Fruit fly (Drosophila melanogaster) whole organism, embryonic: ENCODE measurements around the gene Prp3.

Experiments used
- Atf-2 ChIP-seq: fragments of 200-800 bp; sonication (Bioruptor generic); optimal IDR thresholded peaks from 2 replicates; lab custom pipeline; 2016; ENCODE audit warnings: missing biosample characterization, missing genetic modification characterization
- Atf6 ChIP-seq: fragments of 200-800 bp; sonication (Bioruptor generic); IDR thresholded peaks from 2 replicates; pipeline ENCODE4 v1.3.6; 2022; ENCODE audit warnings: missing biosample characterization, missing genetic modification characterization
- BtbVII ChIP-seq: fragments of 200-800 bp; sonication (Bioruptor generic); optimal IDR thresholded peaks from 3 replicates; lab custom pipeline; 2017; ENCODE audit warnings: missing biosample characterization, mild to moderate bottlenecking, missing genetic modification characterization
- CG10147 ChIP-seq: fragments of 200-800 bp; sonication (Bioruptor generic); optimal IDR thresholded peaks from 2 replicates; lab custom pipeline; 2019; ENCODE audit warnings: missing biosample characterization, mild to moderate bottlenecking, missing genetic modification characterization, moderate library complexity
- CG10274 ChIP-seq: fragments of 200-800 bp; sonication (Bioruptor generic); optimal IDR thresholded peaks from 3 replicates; lab custom pipeline; 2017; ENCODE audit warnings: missing biosample characterization, mild to moderate bottlenecking, missing genetic modification characterization
- CG10431 ChIP-seq: fragments of 200-800 bp; sonication (Bioruptor generic); optimal IDR thresholded peaks from 3 replicates; lab custom pipeline; 2018; ENCODE audit warnings: missing biosample characterization, mild to moderate bottlenecking, missing genetic modification characterization
- CG12236 ChIP-seq: fragments of 200-800 bp; sonication (Bioruptor generic); optimal IDR thresholded peaks from 2 replicates; lab custom pipeline; 2016; ENCODE audit warnings: missing biosample characterization, missing genetic modification characterization
- CG13296 ChIP-seq: fragments of 200-800 bp; sonication (Bioruptor generic); optimal IDR thresholded peaks from 3 replicates; lab custom pipeline; 2018; ENCODE audit warnings: missing biosample characterization, mild to moderate bottlenecking, missing genetic modification characterization
- CG18011 ChIP-seq: fragments of 200-800 bp; sonication (Bioruptor generic); optimal IDR thresholded peaks from 2 replicates; lab custom pipeline; 2017; ENCODE audit warnings: missing biosample characterization, missing genetic modification characterization, mild to moderate bottlenecking, moderate library complexity, missing genotype
- CG1832 ChIP-seq: fragments of 200-800 bp; sonication (Bioruptor generic); optimal IDR thresholded peaks from 2 replicates; lab custom pipeline; 2017; ENCODE audit warnings: missing biosample characterization, mild to moderate bottlenecking, missing genetic modification characterization, inconsistent platforms
- CG18599 ChIP-seq: fragments of 200-800 bp; sonication (Bioruptor generic); optimal IDR thresholded peaks from 3 replicates; lab custom pipeline; 2017; ENCODE audit warnings: missing biosample characterization, missing genetic modification characterization, mild to moderate bottlenecking, moderate library complexity, missing genetic modification reagents
- CG18619 ChIP-seq: fragments of 200-800 bp; sonication (Bioruptor generic); optimal IDR thresholded peaks from 3 replicates; lab custom pipeline; 2017; ENCODE audit warnings: missing biosample characterization, mild to moderate bottlenecking, missing genetic modification characterization
- CG2889 ChIP-seq: fragments of 200-800 bp; sonication (Bioruptor generic); IDR thresholded peaks from 3 replicates; pipeline ENCODE4 v1.3.6; 2022; ENCODE audit warnings: missing biosample characterization, missing genetic modification characterization
- CG32767 ChIP-seq: fragments of 200-800 bp; sonication (Bioruptor generic); IDR thresholded peaks from 2 replicates; pipeline ENCODE4 v1.3.6; 2022; ENCODE audit warnings: missing biosample characterization, missing genetic modification characterization
- CG32772 ChIP-seq: fragments of 200-800 bp; sonication (Bioruptor generic); IDR thresholded peaks from 2 replicates; pipeline ENCODE4 v1.3.6; 2022; ENCODE audit warnings: missing biosample characterization, missing genetic modification characterization
- CG33557 ChIP-seq: fragments of 200-800 bp; sonication (Bioruptor generic); optimal IDR thresholded peaks from 2 replicates; lab custom pipeline; 2019; ENCODE audit warnings: missing biosample characterization, mild to moderate bottlenecking, missing genetic modification characterization, moderate library complexity
- CG4360 ChIP-seq: fragments of 200-800 bp; sonication (Bioruptor generic); IDR thresholded peaks from 2 replicates; pipeline ENCODE4 v1.3.6; 2022; ENCODE audit warnings: missing biosample characterization, missing genetic modification characterization
- CG43689 ChIP-seq: fragments of 200-800 bp; sonication (Bioruptor generic); IDR thresholded peaks from 2 replicates; pipeline ENCODE4 v1.3.6; 2022; ENCODE audit warnings: missing biosample characterization, missing genetic modification characterization
- CG6683 ChIP-seq: fragments of 200-800 bp; sonication (Bioruptor generic); optimal IDR thresholded peaks from 2 replicates; lab custom pipeline; 2017; ENCODE audit warnings: missing biosample characterization, mild to moderate bottlenecking, missing genetic modification characterization, missing genetic modification reagents
- CG7372 ChIP-seq: fragments of 200-800 bp; sonication (Bioruptor generic); IDR thresholded peaks from 2 replicates; pipeline ENCODE4 v1.3.6; 2022; ENCODE audit warnings: missing biosample characterization, missing genetic modification characterization
- CG7556 ChIP-seq: fragments of 200-800 bp; sonication (Bioruptor generic); optimal IDR thresholded peaks from 2 replicates; lab custom pipeline; 2017; ENCODE audit warnings: missing biosample characterization, mild to moderate bottlenecking, missing genetic modification characterization
- CG7745 ChIP-seq: fragments of 200-800 bp; sonication (Bioruptor generic); optimal IDR thresholded peaks from 2 replicates; lab custom pipeline; 2018; ENCODE audit warnings: missing biosample characterization, mild to moderate bottlenecking, missing genetic modification characterization, moderate library complexity
- CG8944 ChIP-seq: fragments of 200-800 bp; sonication (Bioruptor generic); optimal IDR thresholded peaks from 3 replicates; lab custom pipeline; 2016; ENCODE audit warnings: missing biosample characterization, missing genetic modification characterization
- CG9817 ChIP-seq: fragments of 200-800 bp; sonication (Bioruptor generic); optimal IDR thresholded peaks from 2 replicates; lab custom pipeline; 2018; ENCODE audit warnings: missing biosample characterization, mild to moderate bottlenecking, missing genetic modification characterization, moderate library complexity
- Chrac-16 ChIP-seq: fragments of 200-800 bp; sonication (Bioruptor generic); optimal IDR thresholded peaks from 3 replicates; lab custom pipeline; 2016; ENCODE audit warnings: missing biosample characterization, missing genetic modification characterization
- Dad ChIP-seq: fragments of 200-800 bp; sonication (Bioruptor generic); optimal IDR thresholded peaks from 3 replicates; lab custom pipeline; 2016; ENCODE audit warnings: missing biosample characterization, missing genetic modification characterization
- Fer1 ChIP-seq: fragments of 200-800 bp; sonication (Bioruptor generic); optimal IDR thresholded peaks from 2 replicates; lab custom pipeline; 2017; ENCODE audit warnings: missing biosample characterization, mild to moderate bottlenecking, missing genetic modification characterization
- H2.0 ChIP-seq: fragments of 200-800 bp; sonication (Bioruptor generic); IDR thresholded peaks from 2 replicates; pipeline ENCODE4 v1.3.6; 2022; ENCODE audit warnings: missing biosample characterization, missing genetic modification characterization
- Hr51 ChIP-seq, 2 experiments: fragments of 200-800 bp; sonication (Bioruptor generic); optimal IDR thresholded peaks; 2 replicates in 1 of 2; 3 replicates in 1 of 2; lab custom pipeline; 2016 to 2018; ENCODE audit warnings: missing biosample characterization in 2 of 2, missing genetic modification characterization in 2 of 2, mild to moderate bottlenecking in 1 of 2, moderate library complexity in 1 of 2
- Kr ChIP-seq: fragments of 200-800 bp; sonication (Bioruptor generic); optimal IDR thresholded peaks from 2 replicates; lab custom pipeline; 2017; ENCODE audit warnings: missing biosample characterization, mild to moderate bottlenecking, missing genetic modification characterization
- MESR4 ChIP-seq: fragments of 200-800 bp; sonication (Bioruptor generic); optimal IDR thresholded peaks from 2 replicates; lab custom pipeline; 2018; ENCODE audit warnings: missing biosample characterization, mild to moderate bottlenecking, missing genetic modification characterization, moderate library complexity
- Meics ChIP-seq: fragments of 200-800 bp; sonication (Bioruptor generic); optimal IDR thresholded peaks from 2 replicates; lab custom pipeline; 2017; ENCODE audit warnings: missing biosample characterization, mild to moderate bottlenecking, missing genetic modification characterization
- NC2β ChIP-seq: fragments of 200-800 bp; sonication (Bioruptor generic); optimal IDR thresholded peaks from 2 replicates; lab custom pipeline; 2016; ENCODE audit warnings: missing biosample characterization, missing genetic modification characterization
- ab ChIP-seq: fragments of 200-800 bp; sonication (Bioruptor generic); optimal IDR thresholded peaks from 2 replicates; lab custom pipeline; 2016; ENCODE audit warnings: missing biosample characterization, missing genetic modification characterization
- amos ChIP-seq: fragments of 200-800 bp; sonication (Bioruptor generic); IDR thresholded peaks from 2 replicates; pipeline ENCODE4 v1.3.6; 2022; ENCODE audit warnings: missing biosample characterization, missing genetic modification characterization; ENCODE audit not compliant: partially characterized antibody
- chm ChIP-seq: fragments of 200-800 bp; sonication (Bioruptor generic); IDR thresholded peaks from 2 replicates; pipeline ENCODE4 v1.3.6; 2022; ENCODE audit warnings: missing biosample characterization, missing genetic modification characterization
- crol ChIP-seq: fragments of 200-800 bp; sonication (Bioruptor generic); IDR thresholded peaks from 2 replicates; pipeline ENCODE4 v1.3.6; 2022; ENCODE audit warnings: missing biosample characterization, missing genetic modification characterization
- dati ChIP-seq: fragments of 200-800 bp; sonication (Bioruptor generic); IDR thresholded peaks from 2 replicates; pipeline ENCODE4 v1.3.6; 2022; ENCODE audit warnings: missing biosample characterization, missing genetic modification characterization
- dmrt11E ChIP-seq: fragments of 200-800 bp; sonication (Bioruptor generic); optimal IDR thresholded peaks from 3 replicates; lab custom pipeline; 2018; ENCODE audit warnings: missing biosample characterization, mild to moderate bottlenecking, missing genetic modification characterization, moderate library complexity
- en ChIP-seq: fragments of 200-800 bp; sonication (Bioruptor generic); optimal IDR thresholded peaks from 2 replicates; lab custom pipeline; 2016; ENCODE audit warnings: missing biosample characterization, missing genetic modification characterization
- gce ChIP-seq: fragments of 200-800 bp; sonication (Bioruptor generic); IDR thresholded peaks from 3 replicates; pipeline ENCODE4 v1.3.6; 2022; ENCODE audit warnings: missing biosample characterization, missing genetic modification characterization
- gro ChIP-seq: fragments of 200-800 bp; sonication (Bioruptor generic); optimal IDR thresholded peaks from 2 replicates; lab custom pipeline; 2016; ENCODE audit warnings: missing biosample characterization, missing genetic modification characterization
- nom ChIP-seq: fragments of 200-800 bp; sonication (Bioruptor generic); optimal IDR thresholded peaks from 2 replicates; lab custom pipeline; 2017; ENCODE audit warnings: missing biosample characterization, missing genetic modification characterization, mild to moderate bottlenecking, moderate library complexity, missing genetic modification reagents
- odd ChIP-seq: fragments of 200-800 bp; sonication (Bioruptor generic); optimal IDR thresholded peaks from 2 replicates; lab custom pipeline; 2017; ENCODE audit warnings: missing biosample characterization, mild to moderate bottlenecking, missing genetic modification characterization
- otp ChIP-seq: fragments of 200-800 bp; sonication (Bioruptor generic); IDR thresholded peaks from 3 replicates; pipeline ENCODE4, ENCODE4 v1.3.6; 2022; ENCODE audit warnings: missing biosample characterization, missing genetic modification characterization
- pan ChIP-seq, 4 experiments: fragments of >200 bp in 3 of 4; fragments of 200-800 bp in 1 of 4; sonication (Bioruptor generic) in 1 of 4; optimal IDR thresholded peaks in 3 of 4; IDR thresholded peaks in 1 of 4; 2 replicates each; pipeline versions ENCODE4 v1.3.6 to Lab custom; 2017 to 2022; ENCODE audit warnings: missing biosample characterization in 2 of 4, missing genetic modification characterization in 2 of 4, mixed read lengths in 1 of 4
- sob ChIP-seq: fragments of 200-800 bp; sonication (Bioruptor generic); IDR thresholded peaks from 2 replicates; pipeline ENCODE4 v1.3.6; 2022; ENCODE audit warnings: missing biosample characterization, missing genetic modification characterization
- stwl ChIP-seq: fragments of 200-800 bp; sonication (Bioruptor generic); optimal IDR thresholded peaks from 3 replicates; lab custom pipeline; 2018; ENCODE audit warnings: missing biosample characterization, mild to moderate bottlenecking, missing genetic modification characterization, moderate library complexity
- sug ChIP-seq: fragments of 200-800 bp; optimal IDR thresholded peaks from 2 replicates; lab custom pipeline; 2019; ENCODE audit warnings: missing biosample characterization, mild to moderate bottlenecking, missing genetic modification characterization, moderate library complexity
- zf30C ChIP-seq: fragments of 200-800 bp; sonication (Bioruptor generic); optimal IDR thresholded peaks from 3 replicates; lab custom pipeline; 2018; ENCODE audit warnings: missing biosample characterization, mild to moderate bottlenecking, missing genetic modification characterization
- zfh2 ChIP-seq: fragments of 200-800 bp; sonication (Bioruptor generic); optimal IDR thresholded peaks from 2 replicates; lab custom pipeline; 2016; ENCODE audit warnings: missing biosample characterization, missing genetic modification characterization

The Prp3 gene

DNA sequence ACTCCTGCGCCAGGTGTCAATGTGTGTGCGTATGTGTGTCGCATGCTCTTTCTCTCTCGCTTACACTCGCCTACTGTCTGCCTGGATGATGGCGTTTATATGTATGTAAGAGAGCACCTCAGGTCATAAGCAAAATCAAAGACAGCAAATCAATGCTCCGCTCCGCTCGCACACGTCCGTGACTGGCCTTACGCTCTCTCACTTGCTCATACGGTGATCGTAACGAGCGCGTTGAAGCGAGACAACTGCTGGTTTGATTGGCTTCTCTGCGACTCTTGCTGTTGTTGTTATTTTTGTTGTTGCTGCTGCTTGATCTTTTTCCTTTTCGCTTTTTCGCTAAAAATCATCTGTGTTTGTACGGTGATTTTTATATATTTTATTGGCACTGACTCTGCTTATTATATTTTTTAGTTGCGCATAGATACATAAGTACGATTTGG, 14.5 kb upstream of the Prp3 start (continued):
- TF ChIP-seq sob (GFP tag; lab: Robert Waterston, UW): peak; percentile 32; the same call in 1 of the 2 replicates
- TF ChIP-seq zf30C: no peak
- TF ChIP-seq odd (GFP tag; lab: Kevin White, UChicago): no peak
- no peak for TF ChIP-seq zfh2 (GFP tag; lab: Kevin White, UChicago)
- no peak for TF ChIP-seq CG6683 (GFP tag; lab: Kevin White, UChicago)
- TF ChIP-seq CG33557 (GFP tag; lab: Kevin White, UChicago): peak; percentile 22
- TF ChIP-seq Dad (GFP tag; lab: Kevin White, UChicago): no peak
- TF ChIP-seq gro (GFP tag; lab: Kevin White, UChicago): no peak
- no peak for TF ChIP-seq CG7745 (tag; lab: Kevin White, UChicago)
- TF ChIP-seq Kr: no peak
- no peak for TF ChIP-seq CG7372
- TF ChIP-seq CG4360: peak; percentile 99
- TF ChIP-seq sug: no peak
- TF ChIP-seq Chrac-16 (GFP tag; lab: Kevin White, UChicago): no peak
- no peak for TF ChIP-seq Hr51 (GFP tag; optimal IDR thresholded peaks at IDR 0.05; lab: Kevin White, UChicago)
- TF ChIP-seq ab (GFP tag; lab: Kevin White, UChicago): no peak
- no peak for TF ChIP-seq CG10274 (GFP tag; lab: Kevin White, UChicago)
- no peak for TF ChIP-seq en (GFP tag; lab: Kevin White, UChicago)
- TF ChIP-seq CG18011: no peak
- TF ChIP-seq CG10431: no peak
- no peak for TF ChIP-seq Meics (GFP tag; lab: Kevin White, UChicago)
- TF ChIP-seq MESR4 (GFP tag; lab: Kevin White, UChicago): no peak
- TF ChIP-seq gce (GFP tag; lab: Robert Waterston, UW): no peak
- no peak for TF ChIP-seq CG43689
- no peak for TF ChIP-seq CG12236 (GFP tag; lab: Kevin White, UChicago)
- no peak for TF ChIP-seq CG18599 (GFP tag; lab: Kevin White, UChicago)
- no peak for TF ChIP-seq CG13296 (GFP tag; lab: Kevin White, UChicago)
- TF ChIP-seq CG18619: no peak
- TF ChIP-seq H2.0 (GFP tag; lab: Robert Waterston, UW): no peak
- TF ChIP-seq chm (GFP tag; lab: Robert Waterston, UW): no peak
- no peak for TF ChIP-seq crol (GFP tag; lab: Robert Waterston, UW)
- no peak for TF ChIP-seq CG10147 (GFP tag; lab: Kevin White, UChicago)
- peak; percentile 21 for TF ChIP-seq BtbVII (GFP tag; lab: Kevin White, UChicago)
- TF ChIP-seq pan (optimal IDR thresholded peaks at IDR 0.05; lab: Kevin White, UChicago): no peak
- no peak for TF ChIP-seq pan (GFP tag; optimal IDR thresholded peaks at IDR 0.05 in 1 of 2, IDR thresholded peaks at IDR 0.05 in 1 of 2)
- TF ChIP-seq CG7556: no peak
- TF ChIP-seq dmrt11E (tag; lab: Kevin White, UChicago): no peak
- no peak for TF ChIP-seq CG2889 (GFP tag; lab: Robert Waterston, UW)
- no peak for TF ChIP-seq NC2β
- TF ChIP-seq Atf6: no peak
- peak; percentile 60; the same call in 1 of the 2 replicates for TF ChIP-seq CG32767
- TF ChIP-seq CG9817 (tag; lab: Kevin White, UChicago): no peak
- no peak for TF ChIP-seq CG8944
- TF ChIP-seq Fer1: no peak
- TF ChIP-seq CG32772 (GFP tag; lab: Robert Waterston, UW): no peak
- TF ChIP-seq nom (GFP tag; lab: Kevin White, UChicago): peak; percentile 47
- TF ChIP-seq CG1832 (GFP tag; lab: Kevin White, UChicago): peak; percentile 97
- peak; percentile 12; the same call in 1 of the 2 replicates for TF ChIP-seq amos
- TF ChIP-seq dati (GFP tag; lab: Robert Waterston, UW): no peak
- TF ChIP-seq otp (GFP tag; lab: Robert Waterston, UW): no peak
- no peak for TF ChIP-seq stwl (tag; lab: Kevin White, UChicago)
- TF ChIP-seq Atf-2 (GFP tag; lab: Kevin White, UChicago): no peak
